Fruit fly (Drosophila melanogaster) whole organism, embryonic: ENCODE data around the gene Rbp.

Source experiments
- Aef1 ChIP-seq: fragments of 200-800 bp; sonication (Bioruptor generic); IDR thresholded peaks from 3 replicates; pipeline ENCODE4 v1.3.6; 2022; ENCODE audit warnings: missing biosample characterization, missing genetic modification characterization
- Atf-2 ChIP-seq: fragments of 200-800 bp; sonication (Bioruptor generic); optimal IDR thresholded peaks from 2 replicates; lab custom pipeline; 2016; ENCODE audit warnings: missing biosample characterization, missing genetic modification characterization
- B-H2 ChIP-seq: fragments of 200-800 bp; sonication (Bioruptor generic); optimal IDR thresholded peaks from 2 replicates; lab custom pipeline; 2018; ENCODE audit warnings: missing biosample characterization, mild to moderate bottlenecking, missing genetic modification characterization
- BtbVII ChIP-seq: fragments of 200-800 bp; sonication (Bioruptor generic); optimal IDR thresholded peaks from 3 replicates; lab custom pipeline; 2017; ENCODE audit warnings: missing biosample characterization, mild to moderate bottlenecking, missing genetic modification characterization
- CG1024 ChIP-seq: fragments of 200-800 bp; sonication (Bioruptor generic); IDR thresholded peaks from 2 replicates; pipeline ENCODE4 v1.3.6; 2022; ENCODE audit warnings: missing biosample characterization, missing genetic modification characterization
- CG10366 ChIP-seq: fragments of 200-800 bp; sonication (Bioruptor generic); IDR thresholded peaks from 2 replicates; pipeline ENCODE4 v1.3.6; 2022; ENCODE audit warnings: missing biosample characterization, missing genetic modification characterization
- CG11398 ChIP-seq: fragments of 200-800 bp; sonication (Bioruptor generic); optimal IDR thresholded peaks from 2 replicates; lab custom pipeline; 2016; ENCODE audit warnings: missing biosample characterization, missing genetic modification characterization
- CG11723 ChIP-seq: fragments of 200-800 bp; sonication (Bioruptor generic); optimal IDR thresholded peaks from 2 replicates; lab custom pipeline; 2017; ENCODE audit warnings: missing biosample characterization, mild to moderate bottlenecking, missing genetic modification characterization
- CG12071 ChIP-seq: fragments of 200-800 bp; sonication (Bioruptor generic); optimal IDR thresholded peaks from 3 replicates; lab custom pipeline; 2018; ENCODE audit warnings: missing biosample characterization, mild to moderate bottlenecking, missing genetic modification characterization
- CG14050 ChIP-seq: fragments of 200-800 bp; sonication (Bioruptor generic); IDR thresholded peaks from 3 replicates; pipeline ENCODE4 v1.3.6; 2022; ENCODE audit warnings: missing biosample characterization, missing genetic modification characterization
- CG14441 ChIP-seq: fragments of 200-800 bp; sonication (Bioruptor generic); IDR thresholded peaks from 2 replicates; pipeline ENCODE4 v1.3.6; 2022; ENCODE audit warnings: missing biosample characterization, missing genetic modification characterization
- CG1647 ChIP-seq: fragments of 200-800 bp; sonication (Bioruptor generic); optimal IDR thresholded peaks from 3 replicates; lab custom pipeline; 2016; ENCODE audit warnings: missing biosample characterization, missing genetic modification characterization
- CG17385 ChIP-seq: fragments of 200-800 bp; sonication (Bioruptor generic); optimal IDR thresholded peaks from 3 replicates; lab custom pipeline; 2018; ENCODE audit warnings: missing biosample characterization, mild to moderate bottlenecking, missing genetic modification characterization
- CG17568 ChIP-seq: fragments of 200-800 bp; sonication (Bioruptor generic); optimal IDR thresholded peaks from 2 replicates; lab custom pipeline; 2018; ENCODE audit warnings: missing biosample characterization, mild to moderate bottlenecking, missing genetic modification characterization, moderate library complexity
- CG18619 ChIP-seq: fragments of 200-800 bp; sonication (Bioruptor generic); optimal IDR thresholded peaks from 3 replicates; lab custom pipeline; 2017; ENCODE audit warnings: missing biosample characterization, mild to moderate bottlenecking, missing genetic modification characterization
- CG2202 ChIP-seq: fragments of 200-800 bp; sonication (Bioruptor generic); optimal IDR thresholded peaks from 2 replicates; lab custom pipeline; 2018; ENCODE audit warnings: missing biosample characterization, mild to moderate bottlenecking, missing genetic modification characterization
- CG31388 ChIP-seq: fragments of 200-800 bp; sonication (Bioruptor generic); optimal IDR thresholded peaks from 2 replicates; lab custom pipeline; 2016; ENCODE audit warnings: missing biosample characterization, missing genetic modification characterization
- CG4820 ChIP-seq: fragments of 200-800 bp; sonication (Bioruptor generic); optimal IDR thresholded peaks from 3 replicates; lab custom pipeline; 2016; ENCODE audit warnings: missing biosample characterization, missing genetic modification characterization
- CG7786 ChIP-seq: fragments of 200-800 bp; sonication (Bioruptor generic); optimal IDR thresholded peaks from 2 replicates; lab custom pipeline; 2016; ENCODE audit warnings: missing biosample characterization, missing genetic modification characterization
- CG8944 ChIP-seq: fragments of 200-800 bp; sonication (Bioruptor generic); optimal IDR thresholded peaks from 3 replicates; lab custom pipeline; 2016; ENCODE audit warnings: missing biosample characterization, missing genetic modification characterization
- CG9797 ChIP-seq: fragments of 200-800 bp; sonication (Bioruptor generic); optimal IDR thresholded peaks from 3 replicates; lab custom pipeline; 2018; ENCODE audit warnings: missing biosample characterization, mild to moderate bottlenecking, missing genetic modification characterization
- CHES-1-like ChIP-seq: fragments of 200-800 bp; sonication (Bioruptor generic); optimal IDR thresholded peaks from 2 replicates; lab custom pipeline; 2016; ENCODE audit warnings: missing biosample characterization, missing genetic modification characterization
- CoRest ChIP-seq: fragments of 200-800 bp; sonication (Bioruptor generic); optimal IDR thresholded peaks from 3 replicates; lab custom pipeline; 2018; ENCODE audit warnings: missing biosample characterization, mild to moderate bottlenecking, missing genetic modification characterization, moderate library complexity
- Dek ChIP-seq: fragments of 200-800 bp; sonication (Bioruptor generic); optimal IDR thresholded peaks from 3 replicates; lab custom pipeline; 2019; ENCODE audit warnings: missing biosample characterization, mild to moderate bottlenecking, missing genetic modification characterization, moderate library complexity
- ERR ChIP-seq: fragments of 200-800 bp; sonication (Bioruptor generic); optimal IDR thresholded peaks from 2 replicates; lab custom pipeline; 2016; ENCODE audit warnings: missing biosample characterization, missing genetic modification characterization
- Jarid2 ChIP-seq: fragments of 200-800 bp; sonication (Bioruptor generic); optimal IDR thresholded peaks from 3 replicates; lab custom pipeline; 2017; ENCODE audit warnings: mild to moderate bottlenecking, missing biosample characterization, missing genetic modification reagents, missing genetic modification characterization
- NFAT ChIP-seq: fragments of 200-800 bp; sonication (Bioruptor generic); IDR thresholded peaks from 2 replicates; pipeline ENCODE4 v1.3.6; 2022; ENCODE audit warnings: missing biosample characterization, missing genetic modification characterization
- Nf-YA ChIP-seq: fragments of 200-800 bp; sonication (Bioruptor generic); IDR thresholded peaks from 2 replicates; pipeline ENCODE4 v1.3.6; 2022; ENCODE audit warnings: missing biosample characterization, missing genetic modification characterization
- Nf-YB ChIP-seq: fragments of 200-800 bp; sonication (Bioruptor generic); optimal IDR thresholded peaks from 3 replicates; lab custom pipeline; 2019; ENCODE audit warnings: missing biosample characterization, mild to moderate bottlenecking, missing genetic modification characterization, moderate library complexity
- Ptx1 ChIP-seq: fragments of 200-800 bp; sonication (Bioruptor generic); IDR thresholded peaks from 2 replicates; pipeline ENCODE4 v1.3.6; 2022; ENCODE audit warnings: missing biosample characterization, missing genetic modification characterization
- Ssrp ChIP-seq: fragments of 200-800 bp; sonication (Bioruptor generic); optimal IDR thresholded peaks from 2 replicates; lab custom pipeline; 2018; ENCODE audit warnings: missing biosample characterization, mild to moderate bottlenecking, missing genetic modification characterization, moderate library complexity
- al ChIP-seq: fragments of 200-800 bp; sonication (Bioruptor generic); IDR thresholded peaks from 2 replicates; pipeline ENCODE4 v1.3.6; 2022; ENCODE audit warnings: missing biosample characterization, missing genetic modification characterization
- amos ChIP-seq: fragments of 200-800 bp; sonication (Bioruptor generic); IDR thresholded peaks from 2 replicates; pipeline ENCODE4 v1.3.6; 2022; ENCODE audit warnings: missing biosample characterization, missing genetic modification characterization; ENCODE audit not compliant: partially characterized antibody
- bab2 ChIP-seq: fragments of 200-800 bp; sonication (Bioruptor generic); optimal IDR thresholded peaks from 2 replicates; lab custom pipeline; 2016; ENCODE audit warnings: missing biosample characterization, missing genetic modification characterization
- chm ChIP-seq: fragments of 200-800 bp; sonication (Bioruptor generic); IDR thresholded peaks from 2 replicates; pipeline ENCODE4 v1.3.6; 2022; ENCODE audit warnings: missing biosample characterization, missing genetic modification characterization
- corto ChIP-seq: fragments of 200-800 bp; sonication (Bioruptor generic); optimal IDR thresholded peaks from 2 replicates; lab custom pipeline; 2016; ENCODE audit warnings: missing biosample characterization, mild to moderate bottlenecking, missing genetic modification characterization, moderate library complexity
- gce ChIP-seq: fragments of 200-800 bp; sonication (Bioruptor generic); IDR thresholded peaks from 3 replicates; pipeline ENCODE4 v1.3.6; 2022; ENCODE audit warnings: missing biosample characterization, missing genetic modification characterization
- gcm2 ChIP-seq: fragments of 200-800 bp; sonication (Bioruptor generic); optimal IDR thresholded peaks from 2 replicates; lab custom pipeline; 2016; ENCODE audit warnings: missing biosample characterization, missing genetic modification characterization
- lmd ChIP-seq: fragments of 200-800 bp; sonication (Bioruptor generic); IDR thresholded peaks from 2 replicates; pipeline ENCODE4 v1.3.6; 2022; ENCODE audit warnings: missing biosample characterization, missing genetic modification characterization
- onecut ChIP-seq: fragments of 200-800 bp; sonication (Bioruptor generic); IDR thresholded peaks from 2 replicates; pipeline ENCODE4 v1.3.6; 2022; ENCODE audit warnings: missing biosample characterization, missing genetic modification characterization
- prd ChIP-seq, 3 experiments: fragments of >200 bp in 2 of 3; fragments of 200-800 bp in 1 of 3; sonication (Bioruptor generic) in 1 of 3; optimal IDR thresholded peaks in 2 of 3; IDR thresholded peaks in 1 of 3; 2 replicates in 2 of 3; 3 replicates in 1 of 3; pipeline versions ENCODE4 v1.3.6 to Lab custom; 2017 to 2022; ENCODE audit warnings: missing biosample characterization in 1 of 3, missing genetic modification characterization in 1 of 3
- psq ChIP-seq: fragments of 200-800 bp; sonication (Bioruptor generic); optimal IDR thresholded peaks from 2 replicates; lab custom pipeline; 2017; ENCODE audit warnings: missing biosample characterization, missing genetic modification characterization
- schlank ChIP-seq: fragments of 200-800 bp; sonication (Bioruptor generic); optimal IDR thresholded peaks from 2 replicates; lab custom pipeline; 2018; ENCODE audit warnings: missing biosample characterization, mild to moderate bottlenecking, missing genetic modification characterization
- shn ChIP-seq: fragments of 200-800 bp; sonication (Bioruptor generic); optimal IDR thresholded peaks from 3 replicates; lab custom pipeline; 2016; ENCODE audit warnings: missing biosample characterization, missing genetic modification characterization
- slou ChIP-seq: fragments of 200-800 bp; sonication (Bioruptor generic); optimal IDR thresholded peaks from 3 replicates; lab custom pipeline; 2016; ENCODE audit warnings: missing biosample characterization, missing genetic modification characterization
- tap ChIP-seq: fragments of 200-800 bp; optimal IDR thresholded peaks from 3 replicates; lab custom pipeline; 2019; ENCODE audit warnings: missing biosample characterization, mild to moderate bottlenecking, missing genetic modification characterization, moderate library complexity
- tio ChIP-seq: fragments of 200-800 bp; sonication (Bioruptor generic); optimal IDR thresholded peaks from 2 replicates; lab custom pipeline; 2017; ENCODE audit warnings: missing biosample characterization, missing genetic modification characterization, inconsistent platforms
- wdn ChIP-seq: fragments of 200-800 bp; sonication (Bioruptor generic); IDR thresholded peaks from 2 replicates; pipeline ENCODE4 v1.3.6; 2022; ENCODE audit warnings: missing biosample characterization, missing genetic modification characterization
- zen2 ChIP-seq: fragments of 200-800 bp; sonication (Bioruptor generic); IDR thresholded peaks from 3 replicates; pipeline ENCODE4 v1.3.6; 2022; ENCODE audit warnings: missing biosample characterization, missing genetic modification characterization; ENCODE audit not compliant: partially characterized antibody

Gene Rbp

DNA sequence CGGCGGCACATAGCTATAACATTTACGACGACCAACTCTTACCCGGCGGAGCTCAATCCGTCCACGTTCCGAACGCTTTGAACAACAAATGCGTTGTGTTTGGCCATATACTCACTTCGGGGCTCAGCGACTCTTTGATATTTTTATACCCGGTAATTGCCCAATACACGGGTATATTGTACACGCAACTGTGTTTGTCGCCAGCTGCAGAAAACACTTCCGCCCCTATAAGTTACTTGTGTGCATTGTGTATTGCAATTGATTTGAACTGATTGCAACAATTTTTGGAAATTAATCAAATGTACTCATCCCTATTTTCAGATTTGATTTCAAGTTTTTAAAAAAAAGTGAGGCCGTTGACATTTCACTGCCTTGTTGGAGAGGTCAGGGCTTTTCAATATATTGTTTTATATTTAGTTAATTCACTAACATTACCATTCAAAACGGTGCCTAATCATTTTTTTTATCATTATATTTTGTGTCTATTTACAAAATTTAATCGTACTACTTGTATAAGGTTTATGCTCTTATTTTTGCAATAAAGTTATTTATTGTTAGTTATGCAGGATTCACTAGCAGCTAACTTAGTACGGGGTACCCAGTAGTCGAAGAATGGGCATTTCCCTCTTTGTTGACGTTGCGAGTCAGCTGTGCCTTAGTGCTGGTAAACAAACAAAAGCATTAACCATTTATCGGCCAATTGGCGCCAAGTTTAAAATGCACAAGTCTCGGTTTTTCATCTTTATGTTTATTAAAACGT, 31.3 kb upstream of the Rbp start, which contains the start of gene Nagk (continued):
- TF ChIP-seq CG8944 (GFP tag; lab: Kevin White, UChicago) (peak; percentile 35), bab2 (GFP tag; lab: Kevin White, UChicago) (peak; percentile 44), CG7786 (GFP tag; lab: Kevin White, UChicago) (peak; percentile 4), CG14050 (GFP tag; lab: Robert Waterston, UW) (no peak), chm (GFP tag; lab: Robert Waterston, UW) (peak; percentile 19; the same call in 1 of the 2 replicates), Aef1 (GFP tag; lab: Robert Waterston, UW) (peak; percentile 11; the same call in 1 of the 3 replicates), CG1647 (no peak), tio (GFP tag; lab: Kevin White, UChicago) (no peak), CG11398 (GFP tag; lab: Kevin White, UChicago) (no peak), amos (GFP tag; lab: Robert Waterston, UW) (peak; percentile 40; the same call in 1 of the 2 replicates), CG12071 (peak; percentile 4), CG4820 (peak; percentile 53), al (GFP tag; lab: Robert Waterston, UW) (0 out of 2 replicates have a peak, but pooled peaks have one; percentile 9), CG31388 (GFP tag; lab: Kevin White, UChicago) (peak; percentile 57), CG14441 (GFP tag; lab: Robert Waterston, UW) (peak; percentile 29), psq (GFP tag; lab: Kevin White, UChicago) (no peak), CG1024 (GFP tag; lab: Robert Waterston, UW) (peak; percentile 22; the same call in 1 of the 2 replicates), B-H2 (GFP tag; lab: Kevin White, UChicago) (peak; percentile 43), NFAT (GFP tag; lab: Robert Waterston, UW) (peak; percentile 58), Ssrp (tag; lab: Kevin White, UChicago) (peak; percentile 49), shn (peak; percentile 39), tap (no peak), Nf-YB (GFP tag; lab: Kevin White, UChicago) (peak; percentile 46), Jarid2 (GFP tag; lab: Kevin White, UChicago) (peak; percentile 59), CG18619 (peak; percentile 78), slou (GFP tag; lab: Kevin White, UChicago) (peak; percentile 4), Dek (tag; lab: Kevin White, UChicago) (peak; percentile 35), CG10366 (GFP tag; lab: Robert Waterston, UW) (peak; percentile 29; the same call in 1 of the 2 replicates), wdn (GFP tag; lab: Robert Waterston, UW) (no peak), CG17385 (peak; percentile 64), CG17568 (GFP tag; lab: Kevin White, UChicago) (no peak), CHES-1-like (GFP tag; lab: Kevin White, UChicago) (peak; percentile 38), zen2 (GFP tag; lab: Robert Waterston, UW) (no peak), corto (GFP tag; lab: Kevin White, UChicago) (no peak), Atf-2 (GFP tag; lab: Kevin White, UChicago) (peak; percentile 69), CoRest (peak; percentile 77), CG11723 (GFP tag; lab: Kevin White, UChicago) (peak; percentile 53), ERR (GFP tag; lab: Kevin White, UChicago) (no peak), schlank (tag; lab: Kevin White, UChicago) (no peak), Nf-YA (GFP tag; lab: Robert Waterston, UW) (no peak), CG2202 (peak; percentile 27), Ptx1 (GFP tag; lab: Robert Waterston, UW) (0 out of 2 replicates have a peak, but pooled peaks have one; percentile 39), prd (optimal IDR thresholded peaks at IDR 0.05; lab: Kevin White, UChicago) (no peak), prd (GFP tag; IDR thresholded peaks at IDR 0.05; lab: Robert Waterston, UW) (peak; percentile 40), lmd (GFP tag; lab: Robert Waterston, UW) (0 out of 2 replicates have a peak, but pooled peaks have one; percentile 18), gce (GFP tag; lab: Robert Waterston, UW) (no peak), gcm2 (GFP tag; lab: Kevin White, UChicago) (peak; percentile 57), CG9797 (no peak), onecut (GFP tag; lab: Robert Waterston, UW) (no peak), BtbVII (GFP tag; lab: Kevin White, UChicago) (peak; percentile 65)
